Fruit fly (Drosophila melanogaster) whole organism, prepupa: Measurements from ENCODE around the gene Osi12.

Source experiments
- CG15336 ChIP-seq: fragments of 200-800 bp; sonication (Bioruptor generic); IDR thresholded peaks from 2 replicates; pipeline ENCODE4 v1.3.6; 2022; ENCODE audit warnings: missing biosample characterization, missing genetic modification characterization
- CG6163 ChIP-seq: fragments of 200-800 bp; sonication (Bioruptor generic); IDR thresholded peaks from 3 replicates; pipeline ENCODE4 v1.3.6; 2022; ENCODE audit warnings: missing biosample characterization, missing genetic modification characterization
- CG6808 ChIP-seq: fragments of 200-800 bp; sonication (Bioruptor generic); optimal IDR thresholded peaks from 3 replicates; lab custom pipeline; 2017; ENCODE audit warnings: missing biosample characterization, missing genetic modification characterization, mild to moderate bottlenecking, moderate library complexity, missing genetic modification reagents
- CG6854 ChIP-seq: fragments of 200-800 bp; sonication (Bioruptor generic); optimal IDR thresholded peaks from 2 replicates; lab custom pipeline; 2017; ENCODE audit warnings: missing biosample characterization, mild to moderate bottlenecking, missing genetic modification characterization
- Eip75B ChIP-seq: fragments of 200-800 bp; sonication (Bioruptor generic); optimal IDR thresholded peaks from 3 replicates; lab custom pipeline; 2016; ENCODE audit warnings: missing biosample characterization, missing genetic modification characterization
- Hr38 ChIP-seq: sonication (Bioruptor generic); optimal IDR thresholded peaks from 2 replicates; lab custom pipeline; 2016; ENCODE audit warnings: missing biosample characterization, missing genetic modification characterization
- Lpt ChIP-seq: fragments of 200-800 bp; sonication (Bioruptor generic); optimal IDR thresholded peaks from 3 replicates; lab custom pipeline; 2016; ENCODE audit warnings: missing biosample characterization, missing genetic modification characterization
- achi ChIP-seq: fragments of 200-800 bp; sonication (Bioruptor generic); optimal IDR thresholded peaks from 3 replicates; lab custom pipeline; 2016; ENCODE audit warnings: missing biosample characterization, missing genetic modification characterization
- esn ChIP-seq: fragments of 200-800 bp; sonication (Bioruptor generic); optimal IDR thresholded peaks from 2 replicates; lab custom pipeline; 2016; ENCODE audit warnings: missing biosample characterization, mild to moderate bottlenecking, missing genetic modification characterization, moderate library complexity
- lz ChIP-seq: fragments of 200-800 bp; sonication (Bioruptor generic); optimal IDR thresholded peaks from 3 replicates; lab custom pipeline; 2016; ENCODE audit warnings: missing biosample characterization, missing genetic modification characterization
- spab ChIP-seq: fragments of 200-800 bp; sonication (Bioruptor generic); optimal IDR thresholded peaks from 2 replicates; lab custom pipeline; 2017; ENCODE audit warnings: missing biosample characterization, mild to moderate bottlenecking, missing genetic modification characterization, missing genetic modification reagents
- ss ChIP-seq, 2 experiments: fragments of 200-800 bp; sonication (Bioruptor generic); optimal IDR thresholded peaks; 2 replicates in 1 of 2; 3 replicates in 1 of 2; lab custom pipeline; 2017 to 2018; ENCODE audit warnings: mild to moderate bottlenecking in 2 of 2, missing biosample characterization in 2 of 2, missing genetic modification characterization in 2 of 2, moderate library complexity in 1 of 2

- TF ChIP-seq CG6163 (no peak), lz (GFP tag; lab: Kevin White, UChicago) (no peak), Eip75B (GFP tag; lab: Kevin White, UChicago) (no peak), esn (GFP tag; lab: Kevin White, UChicago) (no peak), Hr38 (GFP tag; lab: Kevin White, UChicago) (no peak), CG6808 (GFP tag; lab: Kevin White, UChicago) (no peak), CG6854 (GFP tag; lab: Kevin White, UChicago) (no peak), CG15336 (no peak), achi (GFP tag; lab: Kevin White, UChicago) (no peak), Lpt (no peak), spab (no peak), ss (GFP tag; optimal IDR thresholded peaks at IDR 0.05; lab: Kevin White, UChicago) (no peak)
Observed at dm6 chr3R:6303738-6304137, 25.4 kb downstream of the Osi12 start, which contains the start of gene CG46396.
